Fruit fly (Drosophila melanogaster): ENCODE data around the gene CG13014.

Gene CG13014

DNA sequence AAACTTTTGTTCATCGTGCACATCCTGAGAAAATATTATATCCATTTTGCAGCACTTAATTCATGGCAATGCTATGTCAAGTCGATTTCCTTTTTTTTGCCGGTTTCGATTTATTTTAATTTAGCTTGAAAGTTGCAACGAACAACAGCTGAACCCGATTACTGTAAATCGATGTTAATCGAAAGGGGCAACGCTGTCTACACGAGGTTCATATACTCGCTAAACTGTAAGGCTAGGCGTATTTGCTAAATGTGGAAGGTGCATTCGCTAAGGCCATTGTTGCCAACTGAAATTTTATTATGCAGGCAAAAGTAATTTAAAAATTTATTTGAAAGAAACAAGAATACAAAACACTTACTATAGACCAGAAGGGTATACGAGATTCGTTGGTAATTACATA is 40.3 kb upstream of the CG13014 start, which contains the start of gene CG9902 (continued):
- peak; percentile 81 for TF ChIP-seq Opbp (GFP tag; IDR thresholded peaks at IDR 0.05; ENCODE audit: partially characterized antibody)
- no peak for TF ChIP-seq D (optimal IDR thresholded peaks at IDR 0.05)
- TF ChIP-seq D (GFP tag; optimal IDR thresholded peaks at IDR 0.05), result no peak
- peak; percentile 82 for TF ChIP-seq Dp (GFP tag; optimal IDR thresholded peaks at IDR 0.05)
- TF ChIP-seq hb (GFP tag; IDR thresholded peaks at IDR 0.05; ENCODE audit: partially characterized antibody), result peak; percentile 76
- TF ChIP-seq CG7963 (GFP tag; IDR thresholded peaks at IDR 0.05; ENCODE audit: partially characterized antibody), result peak; percentile 76
- peak; percentile 94 for TF ChIP-seq Ets97D (GFP tag; optimal IDR thresholded peaks at IDR 0.05)
- peak; percentile 38 for TF ChIP-seq D19A (tag; optimal IDR thresholded peaks at IDR 0.05)
- no peak for TF ChIP-seq run (tag; optimal IDR thresholded peaks at IDR 0.05)
- peak; percentile 58; the same call in 1 of the 2 replicates for TF ChIP-seq sna (GFP tag; IDR thresholded peaks at IDR 0.05; ENCODE audit: partially characterized antibody)
- TF ChIP-seq Bgb (GFP tag; IDR thresholded peaks at IDR 0.05; ENCODE audit: partially characterized antibody), result peak; percentile 83
- peak; percentile 45; the same call in 1 of the 3 replicates for TF ChIP-seq CG14860 (GFP tag; IDR thresholded peaks at IDR 0.05; ENCODE audit: partially characterized antibody)
- peak; percentile 74 for TF ChIP-seq Hmr (GFP tag; optimal IDR thresholded peaks at IDR 0.05)
- TF ChIP-seq inv (GFP tag; IDR thresholded peaks at IDR 0.05; ENCODE audit: partially characterized antibody), result peak; percentile 79
- TF ChIP-seq Dll (GFP tag; IDR thresholded peaks at IDR 0.05; ENCODE audit: partially characterized antibody), result peak; percentile 79
- TF ChIP-seq Med (GFP tag), result peak; percentile 86
- peak; percentile 85 for TF ChIP-seq amos (GFP tag; IDR thresholded peaks at IDR 0.05; ENCODE audit: partially characterized antibody)
- TF ChIP-seq nmo (GFP tag; optimal IDR thresholded peaks at IDR 0.05), result peak; percentile 60
- peak; percentile 85 for TF ChIP-seq CG15514 (GFP tag; optimal IDR thresholded peaks at IDR 0.05)
- peak; percentile 45 for TF ChIP-seq CG17186 (GFP tag; optimal IDR thresholded peaks at IDR 0.05)
- no peak for TF ChIP-seq CG8089 (GFP tag; optimal IDR thresholded peaks at IDR 0.05)
- no peak for TF ChIP-seq bcd (GFP tag; optimal IDR thresholded peaks at IDR 0.05)
- peak; percentile 76 for TF ChIP-seq unc-4 (GFP tag; IDR thresholded peaks at IDR 0.05; ENCODE audit: partially characterized antibody)
- peak; percentile 87 for TF ChIP-seq MBD-R2 (GFP tag; IDR thresholded peaks at IDR 0.05)
- peak; percentile 73 for TF ChIP-seq CTCF (GFP tag; optimal IDR thresholded peaks at IDR 0.05)
- peak; percentile 96 for TF ChIP-seq CG4854 (GFP tag; optimal IDR thresholded peaks at IDR 0.05)
- TF ChIP-seq exex (tag; optimal IDR thresholded peaks at IDR 0.05), result peak; percentile 10
- peak; percentile 97 for TF ChIP-seq Dref (GFP tag; IDR thresholded peaks at IDR 0.05)
- peak; percentile 56 for TF ChIP-seq CG17829 (tag; optimal IDR thresholded peaks at IDR 0.05)
- TF ChIP-seq phol (tag; optimal IDR thresholded peaks at IDR 0.05), result peak; percentile 55
- TF ChIP-seq CHES-1-like (GFP tag; optimal IDR thresholded peaks at IDR 0.05), result no peak
- TF ChIP-seq slou (GFP tag; optimal IDR thresholded peaks at IDR 0.05), result no peak
- no peak for TF ChIP-seq H15 (GFP tag; IDR thresholded peaks at IDR 0.05)
- no peak for TF ChIP-seq NK7.1 (GFP tag; optimal IDR thresholded peaks at IDR 0.05)
- TF ChIP-seq Rfx (GFP tag; IDR thresholded peaks at IDR 0.05), result peak; percentile 24; the same call in 1 of the 2 replicates
- peak; percentile 10 for TF ChIP-seq mam (GFP tag; optimal IDR thresholded peaks at IDR 0.05)
- TF ChIP-seq CG13287 (GFP tag; IDR thresholded peaks at IDR 0.05; ENCODE audit: partially characterized antibody), result peak; percentile 90
- peak; percentile 58 for TF ChIP-seq zen (tag; optimal IDR thresholded peaks at IDR 0.05)
- TF ChIP-seq CG30403 (GFP tag; optimal IDR thresholded peaks at IDR 0.05), result no peak
- TF ChIP-seq NC2β (GFP tag; optimal IDR thresholded peaks at IDR 0.05), result peak; percentile 8
- TF ChIP-seq CG31365 (tag; optimal IDR thresholded peaks at IDR 0.05), result peak; percentile 54
- TF ChIP-seq bab2 (GFP tag; optimal IDR thresholded peaks at IDR 0.05), result peak; percentile 1
- no peak for TF ChIP-seq kah (GFP tag; optimal IDR thresholded peaks at IDR 0.05)
- TF ChIP-seq Dad (GFP tag; optimal IDR thresholded peaks at IDR 0.05), result peak; percentile 36
- TF ChIP-seq onecut (GFP tag; IDR thresholded peaks at IDR 0.05), result peak; percentile 28; the same call in 1 of the 2 replicates
- TF ChIP-seq CG34224 (GFP tag; IDR thresholded peaks at IDR 0.05; ENCODE audit: partially characterized antibody), result peak; percentile 83
- TF ChIP-seq trem (tag; optimal IDR thresholded peaks at IDR 0.05), result peak; percentile 75
- TF ChIP-seq CG9609 (GFP tag; optimal IDR thresholded peaks at IDR 0.05), result peak; percentile 18
- no peak for TF ChIP-seq ATbp (GFP tag; optimal IDR thresholded peaks at IDR 0.05)
- no peak for TF ChIP-seq Side (GFP tag; optimal IDR thresholded peaks at IDR 0.05)

Measured in whole organism, embryonic.